Worm (Caenorhabditis elegans) whole organism, L4/young adult: ENCODE data around the gene K05F6.8.
"Not testable (repeated sequence)": the region's sequence is repeated elsewhere in the genome, so short reads cannot be mapped to it uniquely, and the experiment has no call there.

ENCODE experiments used
- W03F9.2 ChIP-seq: fragments of 150-350 bp; optimal IDR thresholded peaks from 2 replicates; lab custom pipeline; 2014; ENCODE audit warnings: missing biosample characterization, missing genetic modification characterization
- dao-5 ChIP-seq: sonication (generic microtip); optimal IDR thresholded peaks from 2 replicates; lab custom pipeline; 2016; ENCODE audit warnings: missing genotype, missing genetic modification characterization, moderate library complexity, missing compliant biosample characterization
- him-1 ChIP-seq: sonication (generic microtip); optimal IDR thresholded peaks from 2 replicates; lab custom pipeline; 2016; ENCODE audit warnings: missing genotype, missing genetic modification reagents, missing genetic modification characterization, missing compliant biosample characterization

K05F6.8 gene

DNA sequence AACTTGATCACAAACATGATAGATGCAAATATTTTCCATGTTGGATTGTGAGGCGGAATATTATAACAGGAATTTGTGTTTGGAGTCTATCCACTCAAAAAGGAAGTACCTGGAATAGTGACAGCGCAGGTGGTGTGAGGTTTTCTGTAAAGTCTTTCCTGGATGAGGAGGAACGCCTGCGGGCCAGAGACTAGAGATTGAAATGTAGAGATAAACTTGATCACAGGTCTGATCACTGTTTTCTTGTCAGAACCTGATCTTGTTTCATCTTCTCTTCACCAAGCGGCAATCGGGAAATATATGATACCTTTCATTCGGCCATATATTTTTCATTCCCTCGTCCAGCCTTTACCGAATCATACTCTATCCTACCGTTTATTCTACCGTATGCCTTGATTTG lies 18.8 kb upstream of the K05F6.8 start, which contains the start of gene T07H3.8:
Gene T07H3.8, plus strand, starts transcription at position 301 of the 400 bp plus-strand sequence.
- TF ChIP-seq W03F9.2 (tag; lab: Kevin White, UChicago): no peak
- TF ChIP-seq him-1 (tag; lab: Kevin White, UChicago): no peak
- no peak for TF ChIP-seq dao-5 (tag; lab: Kevin White, UChicago)

DNA sequence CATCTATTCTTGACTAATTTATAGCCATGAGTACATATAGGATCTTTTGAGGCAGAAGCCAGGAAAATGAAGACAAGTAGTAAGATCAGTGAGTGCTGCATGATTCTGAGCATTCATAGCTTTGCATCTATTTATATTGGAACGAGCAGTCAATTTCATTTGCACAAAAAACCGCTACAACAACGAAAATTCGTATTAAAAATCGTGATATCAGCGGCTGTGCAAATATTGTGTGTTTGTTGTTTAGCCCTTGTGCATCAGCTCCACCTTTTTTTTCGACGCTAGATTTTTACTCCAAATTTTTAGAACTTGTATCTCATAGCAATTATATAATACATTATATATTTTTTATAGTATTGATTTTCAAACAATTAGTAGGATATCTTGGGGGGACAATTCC lies 16.6 kb upstream of the K05F6.8 start, which contains the start of gene clec-21:
Gene clec-21, minus strand, starts transcription at position 101 of the 400 bp plus-strand sequence.
- TF ChIP-seq him-1 (tag; lab: Kevin White, UChicago): no peak
- TF ChIP-seq W03F9.2 (tag; lab: Kevin White, UChicago): no peak
- no peak for TF ChIP-seq dao-5 (tag; lab: Kevin White, UChicago)

DNA sequence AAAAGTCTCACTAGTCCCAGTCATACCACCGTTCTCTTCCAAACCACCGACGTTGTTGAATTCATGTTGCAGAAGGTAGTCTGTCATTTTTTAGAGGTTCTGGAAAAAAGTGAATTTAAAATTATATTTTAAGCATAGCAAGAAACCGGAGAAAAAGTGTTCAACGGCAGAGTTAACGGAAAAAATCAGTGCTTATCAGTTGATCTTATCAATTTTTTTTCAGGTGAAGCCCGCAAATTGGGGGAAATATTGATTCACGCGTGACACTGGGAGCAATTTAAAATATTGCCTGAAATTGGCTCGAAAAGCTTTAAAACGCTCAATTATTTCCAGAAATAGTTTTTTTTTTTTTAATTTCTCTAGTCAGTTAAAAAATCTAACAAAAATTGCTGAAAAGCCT lies 12.3 kb upstream of the K05F6.8 start, which contains the start of gene math-38:
Gene math-38, minus strand, starts transcription at position 101 of the 400 bp plus-strand sequence.
- TF ChIP-seq him-1 (tag; lab: Kevin White, UChicago): no peak
- no peak for TF ChIP-seq dao-5 (tag; lab: Kevin White, UChicago)

DNA sequence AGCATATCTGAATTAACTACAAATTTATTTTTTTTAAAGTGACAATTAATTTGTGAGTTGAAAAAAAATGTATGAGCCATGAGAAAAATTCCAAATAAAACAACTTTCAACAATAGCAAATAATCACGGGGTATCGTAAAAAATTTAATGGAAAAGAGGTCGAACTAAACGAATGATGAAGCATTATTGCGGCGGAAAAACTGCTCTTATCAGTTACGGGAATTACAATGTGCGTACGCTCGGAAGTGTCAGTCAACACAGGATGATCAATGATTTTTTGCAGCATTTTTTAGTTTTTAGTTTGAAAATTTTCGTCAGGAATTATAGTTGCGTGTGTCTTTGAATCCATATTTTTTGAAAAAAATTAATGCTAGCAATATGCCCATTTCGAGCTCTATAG lies 9.2 kb upstream of the K05F6.8 start:
- no peak for TF ChIP-seq dao-5 (tag; lab: Kevin White, UChicago)
- no peak for TF ChIP-seq him-1 (tag; lab: Kevin White, UChicago)
- TF ChIP-seq W03F9.2 (tag; lab: Kevin White, UChicago): no peak

DNA sequence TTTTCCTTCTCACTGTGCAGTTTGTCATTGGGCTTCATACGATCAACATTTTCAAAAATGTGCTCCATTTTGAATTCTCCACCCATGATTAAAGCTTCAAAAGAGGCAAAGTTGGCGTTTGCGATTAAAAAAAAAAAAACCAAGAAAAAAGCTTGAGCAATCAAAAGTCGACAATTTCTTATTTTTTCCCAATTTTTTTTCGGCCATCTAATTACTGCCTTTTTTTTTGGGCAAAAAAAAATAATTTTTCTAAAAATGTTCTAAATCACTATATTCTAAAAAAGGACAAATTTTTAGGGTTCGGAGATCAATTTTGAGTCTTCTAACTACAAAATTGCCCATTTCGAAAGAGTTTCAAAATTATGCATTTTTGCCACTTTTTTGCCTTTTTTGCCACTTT lies 8.5 kb upstream of the K05F6.8 start, which contains the start of gene K05F6.10:
Gene K05F6.10, minus strand, starts transcription at position 101 of the 400 bp plus-strand sequence.
- TF ChIP-seq dao-5 (tag; lab: Kevin White, UChicago) (no peak), him-1 (tag; lab: Kevin White, UChicago) (no peak), W03F9.2 (tag; lab: Kevin White, UChicago) (no peak)

DNA sequence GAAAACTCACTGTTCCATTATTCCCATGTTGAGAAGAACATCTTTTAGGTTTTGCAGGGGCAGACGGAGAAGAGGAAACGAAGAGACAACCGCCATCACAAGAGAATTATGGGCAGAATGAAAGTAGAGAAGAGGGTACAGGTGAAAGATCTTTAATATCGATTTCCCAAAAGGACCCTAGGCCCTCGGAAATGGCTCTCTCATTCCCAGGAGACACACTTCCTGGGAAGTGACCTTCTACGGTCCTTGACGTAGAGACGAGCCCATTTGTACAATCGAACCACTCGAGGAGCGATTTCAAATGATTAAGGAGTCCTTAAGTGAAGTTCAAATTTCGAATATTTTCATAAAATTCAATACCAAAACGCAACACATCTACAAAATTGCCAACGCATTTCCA lies 3.5 kb upstream of the K05F6.8 start, which contains the start of gene fbxb-46:
Gene fbxb-46, minus strand, starts transcription at position 101 of the 400 bp plus-strand sequence.
- TF ChIP-seq him-1 (tag; lab: Kevin White, UChicago): no peak
- TF ChIP-seq dao-5 (tag; lab: Kevin White, UChicago): no peak
- TF ChIP-seq W03F9.2 (tag; lab: Kevin White, UChicago): no peak

DNA sequence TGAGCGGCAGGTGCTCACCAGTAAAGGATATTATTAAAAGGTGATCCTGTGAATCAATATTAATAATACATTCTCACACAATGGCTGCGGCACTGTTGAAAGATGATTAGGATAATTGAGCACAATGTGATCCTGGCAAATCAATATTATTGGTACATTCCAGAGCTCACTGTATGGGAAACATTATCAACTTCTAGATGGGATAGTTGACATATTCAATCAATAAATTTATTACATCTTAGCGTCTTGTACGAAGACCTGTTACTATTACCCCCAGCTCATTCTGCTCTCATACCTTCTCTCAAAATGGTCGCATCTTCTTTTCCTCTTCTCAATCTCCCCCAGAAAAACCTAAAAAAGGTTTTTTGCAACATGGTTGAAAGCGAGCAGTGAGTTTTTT lies 668 bp upstream of the K05F6.8 start, which contains the start of gene fbxb-49:
Gene fbxb-49, plus strand, starts transcription at position 301 of the 400 bp plus-strand sequence.
- TF ChIP-seq dao-5 (tag; lab: Kevin White, UChicago) (no peak), him-1 (tag; lab: Kevin White, UChicago) (no peak), W03F9.2 (tag; lab: Kevin White, UChicago) (no peak)

DNA sequence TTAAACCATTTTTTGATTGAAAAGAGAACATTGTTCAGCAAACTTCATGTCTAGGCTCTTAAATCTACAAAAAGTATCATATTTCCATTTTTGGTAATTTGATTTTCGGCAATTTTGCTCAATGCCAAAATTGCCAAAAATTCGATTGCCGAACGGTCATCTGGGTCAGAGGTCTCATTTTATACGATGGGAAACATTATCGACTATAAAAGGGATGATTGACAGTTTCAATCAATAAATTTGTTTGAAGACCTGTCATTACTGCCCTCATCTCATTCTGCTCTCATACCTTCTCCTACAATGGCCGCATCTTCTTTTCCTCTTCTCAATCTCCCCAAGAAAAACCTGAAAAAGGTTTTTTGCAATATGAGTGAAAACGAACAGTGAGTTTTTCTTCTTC lies 5.7 kb downstream of the K05F6.8 start, which contains the start of gene K05F6.14:
Gene K05F6.14, plus strand, starts transcription at position 301 of the 400 bp plus-strand sequence.
- TF ChIP-seq W03F9.2 (tag; lab: Kevin White, UChicago) (no peak), him-1 (tag; lab: Kevin White, UChicago) (no peak), dao-5 (tag; lab: Kevin White, UChicago) (no peak)

DNA sequence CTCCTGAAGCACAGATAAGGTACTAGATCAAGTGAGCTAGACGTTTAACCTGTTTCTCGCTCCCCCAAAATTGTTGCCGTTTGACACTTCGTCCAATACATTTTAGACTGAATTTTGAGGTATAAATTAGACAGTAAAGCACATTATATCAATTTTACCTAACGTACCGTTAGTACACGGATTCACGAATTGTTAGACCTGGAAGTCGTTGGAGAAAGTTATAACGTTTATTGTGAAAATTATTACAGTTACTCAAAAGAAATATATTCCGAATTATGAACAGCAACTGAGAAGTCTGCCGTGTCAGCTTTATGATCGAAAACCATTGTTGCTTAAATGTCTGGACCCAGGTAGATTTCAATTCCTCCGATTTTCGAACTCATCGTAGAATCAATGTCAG lies 6.7 kb downstream of the K05F6.8 start:
- TF ChIP-seq dao-5 (tag; lab: Kevin White, UChicago): no peak
- TF ChIP-seq W03F9.2 (tag; lab: Kevin White, UChicago): no peak
- no peak for TF ChIP-seq him-1 (tag; lab: Kevin White, UChicago)

DNA sequence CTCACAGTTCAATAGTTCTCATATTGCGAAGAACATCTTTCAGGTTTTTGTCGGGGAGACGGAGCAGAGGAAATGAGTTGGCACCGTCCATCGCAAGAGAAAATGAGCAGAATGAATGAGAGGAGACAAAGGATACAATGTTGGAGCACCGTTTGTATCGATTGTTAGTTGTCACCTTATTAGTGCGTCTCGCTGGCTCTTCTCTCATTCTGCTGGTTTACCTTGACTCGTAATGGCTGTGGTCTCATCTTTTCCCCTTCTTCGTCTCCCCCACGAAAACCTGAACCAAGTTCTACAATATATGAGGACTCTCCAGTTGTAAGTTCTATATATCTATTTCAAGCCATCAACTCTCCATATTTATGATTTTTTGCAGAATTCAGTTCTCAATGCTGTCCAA lies 11.3 kb downstream of the K05F6.8 start, which contains the start of the genes fbxb-54 and fbxb-50:
Gene fbxb-54, minus strand, starts transcription at position 101 of the 400 bp plus-strand sequence.
Gene fbxb-50, plus strand, starts transcription at position 227 of the 400 bp plus-strand sequence.
- not testable (repeated sequence) for TF ChIP-seq him-1, W03F9.2, dao-5 (tag; lab: Kevin White, UChicago)

DNA sequence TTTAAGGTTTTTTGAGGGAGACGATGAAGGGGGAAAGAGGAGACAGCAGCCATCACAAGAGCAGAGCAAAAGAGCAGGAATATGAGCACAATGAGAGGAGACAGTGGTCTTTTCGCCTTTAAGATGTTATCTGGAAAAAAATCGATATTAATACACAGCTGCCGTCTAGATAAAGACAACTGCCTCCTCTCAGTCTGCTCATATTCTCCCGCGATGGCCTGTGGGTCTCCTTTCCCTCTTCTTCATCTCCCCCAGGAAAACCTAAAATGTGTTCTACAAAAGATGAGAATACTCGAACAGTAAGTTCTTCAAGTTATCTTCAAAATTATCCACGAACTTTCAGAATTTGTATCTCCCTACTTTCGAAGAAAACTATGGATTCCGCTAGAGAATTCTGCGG lies 17.0 kb downstream of the K05F6.8 start, which contains the start of the genes fbxb-52 and fbxb-51:
Gene fbxb-52, minus strand, starts transcription at position 101 of the 400 bp plus-strand sequence.
Gene fbxb-51, plus strand, starts transcription at position 212 of the 400 bp plus-strand sequence.
- TF ChIP-seq W03F9.2 (tag; lab: Kevin White, UChicago) (no peak), dao-5 (tag; lab: Kevin White, UChicago) (no peak), him-1 (tag; lab: Kevin White, UChicago) (no peak)

DNA sequence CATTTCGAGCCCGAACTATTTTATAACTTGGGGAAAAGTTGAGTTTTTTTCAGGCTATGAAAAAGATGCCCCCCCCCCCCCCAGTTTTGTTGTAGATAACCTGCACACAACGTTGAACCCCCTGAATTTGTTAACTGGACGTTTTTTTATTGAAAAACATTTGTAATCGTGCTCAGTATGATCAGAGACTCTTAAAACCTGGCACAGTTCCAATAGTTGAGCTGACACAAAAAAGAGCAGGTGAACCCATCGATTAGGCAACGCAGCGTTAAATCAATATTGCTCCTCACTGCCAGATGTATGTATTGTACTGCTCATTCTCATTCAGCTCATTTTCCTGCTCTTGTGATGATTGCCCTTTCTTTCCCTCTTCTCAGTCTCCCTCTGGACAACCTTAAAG lies 21.9 kb downstream of the K05F6.8 start, which contains the start of gene K05F6.12:
Gene K05F6.12, plus strand, starts transcription at position 301 of the 400 bp plus-strand sequence.
- no peak for TF ChIP-seq W03F9.2 (tag; lab: Kevin White, UChicago)
- TF ChIP-seq him-1 (tag; lab: Kevin White, UChicago): no peak
- TF ChIP-seq dao-5 (tag; lab: Kevin White, UChicago): no peak

DNA sequence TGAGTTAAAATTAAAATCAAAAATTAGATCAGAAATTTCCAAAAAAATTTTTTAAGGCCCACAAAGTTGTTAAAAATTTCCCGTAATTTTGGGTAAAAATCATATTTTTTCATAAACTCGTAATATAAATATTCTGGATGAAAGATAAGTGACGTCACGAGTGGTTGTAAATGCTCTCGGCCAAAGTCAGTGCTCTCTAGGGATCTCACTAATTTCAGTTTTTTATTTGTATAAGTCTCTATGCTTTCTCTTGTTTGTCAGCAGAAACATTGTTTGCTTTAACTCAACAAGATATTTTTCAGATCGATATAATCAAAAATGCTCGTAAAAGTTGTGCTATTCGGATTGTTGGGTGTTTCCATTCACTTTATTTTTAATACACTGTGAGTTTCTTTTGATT lies 24.4 kb downstream of the K05F6.8 start, which contains the start of gene K05F6.4:
Gene K05F6.4, plus strand, starts transcription at position 301 of the 400 bp plus-strand sequence.
- not testable (repeated sequence) for TF ChIP-seq dao-5, W03F9.2, him-1 (tag; lab: Kevin White, UChicago)
